Worm (Caenorhabditis elegans) whole organism, mixed stage, embryonic: ENCODE data around the gene C10B5.1.
"Not testable (repeated sequence)": the region's sequence is repeated elsewhere in the genome, so short reads cannot be mapped to it uniquely, and the experiment has no call there.

Source experiments
- M03D4.4 ChIP-seq: sonication (generic microtip); optimal IDR thresholded peaks from 2 replicates; lab custom pipeline; 2017; ENCODE audit warnings: mild to moderate bottlenecking, missing genetic modification characterization, missing compliant biosample characterization
- bed-3 ChIP-seq: fragments of 200-800 bp; sonication (Bioruptor generic); optimal IDR thresholded peaks from 3 replicates; lab custom pipeline; 2018; ENCODE audit warnings: mild to moderate bottlenecking, missing genetic modification characterization, moderate library complexity, missing compliant biosample characterization
- blmp-1 ChIP-seq: fragments of 150-350 bp; optimal IDR thresholded peaks from 2 replicates; lab custom pipeline; 2014; ENCODE audit warnings: missing biosample characterization, missing genetic modification characterization
- ceh-39 ChIP-seq: fragments of 150-350 bp; optimal IDR thresholded peaks from 2 replicates; lab custom pipeline; 2014; ENCODE audit warnings: missing biosample characterization, missing genetic modification characterization
- ceh-83 ChIP-seq: fragments of 200-800 bp; sonication (Bioruptor generic); optimal IDR thresholded peaks from 2 replicates; lab custom pipeline; 2018; ENCODE audit warnings: mild to moderate bottlenecking, missing genetic modification characterization, missing compliant biosample characterization
- ces-1 ChIP-seq: fragments of 150-350 bp; optimal IDR thresholded peaks from 2 replicates; lab custom pipeline; 2014; ENCODE audit warnings: missing biosample characterization, missing genetic modification reagents, missing genetic modification characterization
- cnd-1 ChIP-seq: fragments of 200-800 bp; sonication (Bioruptor generic); optimal IDR thresholded peaks from 2 replicates; lab custom pipeline; 2018; ENCODE audit warnings: mild to moderate bottlenecking, missing genetic modification characterization, missing compliant biosample characterization
- elt-1 ChIP-seq: sonication (generic microtip); optimal IDR thresholded peaks from 2 replicates; lab custom pipeline; 2017; ENCODE audit warnings: missing genetic modification characterization, mild to moderate bottlenecking, missing compliant biosample characterization, antibody characterized with exemption, moderate library complexity, borderline replicate concordance; ENCODE audit not compliant: insufficient read depth
- elt-3 ChIP-seq: fragments of 150-350 bp; optimal IDR thresholded peaks from 2 replicates; lab custom pipeline; 2014; ENCODE audit warnings: missing biosample characterization, missing genetic modification characterization
- flh-1 ChIP-seq: fragments of 200-800 bp; sonication (Bioruptor generic); optimal IDR thresholded peaks from 2 replicates; lab custom pipeline; 2018; ENCODE audit warnings: mild to moderate bottlenecking, missing genetic modification characterization, moderate library complexity, missing compliant biosample characterization
- ham-2 ChIP-seq: fragments of 200-800 bp; sonication (Bioruptor generic); optimal IDR thresholded peaks from 2 replicates; lab custom pipeline; 2018; ENCODE audit warnings: mild to moderate bottlenecking, missing genetic modification characterization, missing compliant biosample characterization
- hlh-1 ChIP-seq: fragments of 150-350 bp; optimal IDR thresholded peaks from 2 replicates; lab custom pipeline; 2014; ENCODE audit warnings: missing biosample characterization, missing genetic modification reagents, missing genetic modification characterization
- lin-13 ChIP-seq: fragments of 150-350 bp; optimal IDR thresholded peaks from 2 replicates; lab custom pipeline; 2014; ENCODE audit warnings: missing biosample characterization, missing genetic modification characterization
- lsy-2 ChIP-seq: fragments of 150-350 bp; optimal IDR thresholded peaks from 2 replicates; lab custom pipeline; 2014; ENCODE audit warnings: missing biosample characterization, missing genetic modification characterization
- mab-5 ChIP-seq: fragments of 150-350 bp; optimal IDR thresholded peaks from 2 replicates; lab custom pipeline; 2014; ENCODE audit warnings: missing biosample characterization, missing genetic modification characterization
- mep-1 ChIP-seq: fragments of 150-350 bp; optimal IDR thresholded peaks from 2 replicates; lab custom pipeline; 2017; ENCODE audit warnings: missing biosample characterization, missing genetic modification reagents, missing genetic modification characterization, inconsistent platforms
- nhr-12 ChIP-seq: fragments of 150-350 bp; optimal IDR thresholded peaks from 2 replicates; lab custom pipeline; 2014; ENCODE audit warnings: missing biosample characterization, missing genetic modification characterization
- nhr-2 ChIP-seq: fragments of 150-350 bp; optimal IDR thresholded peaks from 2 replicates; lab custom pipeline; 2014; ENCODE audit warnings: missing biosample characterization, missing genetic modification characterization
- nhr-237 ChIP-seq: fragments of 150-350 bp; optimal IDR thresholded peaks from 2 replicates; lab custom pipeline; 2014; ENCODE audit warnings: missing biosample characterization, missing genetic modification characterization
- nhr-28 ChIP-seq: fragments of 150-350 bp; optimal IDR thresholded peaks from 2 replicates; lab custom pipeline; 2014; ENCODE audit warnings: missing biosample characterization, missing genetic modification characterization
- nhr-76 ChIP-seq: sonication (generic microtip); optimal IDR thresholded peaks from 2 replicates; lab custom pipeline; 2017; ENCODE audit warnings: missing biosample characterization, missing genetic modification characterization
- snpc-4 ChIP-seq: fragments of 150-350 bp; optimal IDR thresholded peaks from 2 replicates; lab custom pipeline; 2014; ENCODE audit warnings: missing biosample characterization, missing genetic modification characterization
- tbx-8 ChIP-seq: fragments of 200-800 bp; sonication (Bioruptor generic); optimal IDR thresholded peaks from 2 replicates; lab custom pipeline; 2018; ENCODE audit warnings: mild to moderate bottlenecking, missing genetic modification characterization, moderate library complexity, missing compliant biosample characterization
- unc-120 ChIP-seq: sonication (generic microtip); optimal IDR thresholded peaks from 2 replicates; lab custom pipeline; 2017; ENCODE audit warnings: missing genetic modification characterization, missing compliant biosample characterization; ENCODE audit not compliant: poor library complexity, severe bottlenecking
- unc-39 ChIP-seq: fragments of 150-350 bp; optimal IDR thresholded peaks from 2 replicates; lab custom pipeline; 2014; ENCODE audit warnings: missing biosample characterization, missing genetic modification characterization
- unc-62 ChIP-seq: fragments of 150-350 bp; optimal IDR thresholded peaks from 2 replicates; lab custom pipeline; 2014; ENCODE audit warnings: missing biosample characterization, missing genetic modification reagents, missing genetic modification characterization
- zip-8 ChIP-seq: fragments of 150-350 bp; optimal IDR thresholded peaks from 2 replicates; lab custom pipeline; 2014; ENCODE audit warnings: missing biosample characterization, missing genetic modification characterization

The C10B5.1 gene

ce11 chrV:8569841-8570361, 11.2 kb upstream of the C10B5.1 start, which contains the start of the genes F25G6.9 and symk-1:
F25G6.9 (minus strand) TSS chrV:8570000.
symk-1 (plus strand) TSS chrV:8570311.
- TF ChIP-seq hlh-1 (no peak), lsy-2 (tag; lab: Kevin White, UChicago) (peak; percentile 35), lin-13 (tag; lab: Kevin White, UChicago) (peak; percentile 45)

ce11 chrV:8574762-8575161, 6.3 kb upstream of the C10B5.1 start, which contains the start of gene F25G6.1:
F25G6.1 (plus strand) TSS chrV:8575062.
- not testable (repeated sequence) for TF ChIP-seq hlh-1; lin-13 (tag; lab: Kevin White, UChicago); ham-2

ce11 chrV:8586472-8586871, 5.4 kb downstream of the C10B5.1 start:
- TF ChIP-seq tbx-8, result no peak
- TF ChIP-seq mab-5 (tag; lab: Kevin White, UChicago), result no peak
- TF ChIP-seq unc-120, result no peak
- no peak for TF ChIP-seq ham-2
- TF ChIP-seq nhr-237, result no peak

DNA sequence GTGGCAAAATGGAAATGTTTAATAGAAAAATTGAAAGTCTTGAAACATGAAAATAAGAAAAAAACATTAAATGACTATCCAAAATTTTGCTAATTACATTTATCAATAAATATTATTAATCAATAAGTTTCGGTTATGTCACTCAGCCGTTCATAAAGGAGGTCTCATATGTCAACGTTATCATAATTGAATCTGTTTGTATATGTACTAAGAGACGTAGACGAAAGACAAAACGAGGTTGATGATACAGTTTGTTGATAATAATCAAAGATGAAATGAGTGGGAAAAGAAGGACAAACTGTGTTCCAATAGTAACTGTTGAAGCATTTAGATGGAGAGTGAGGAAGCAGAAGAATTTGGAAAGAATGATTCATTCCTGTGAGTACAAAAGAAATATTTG, 5.9 kb downstream of the C10B5.1 start:
- TF ChIP-seq ham-2 (no peak), elt-3 (tag; lab: Kevin White, UChicago) (peak; percentile 51), ceh-83 (GFP tag; lab: Kevin White, UChicago) (no peak), nhr-28 (no peak)

DNA sequence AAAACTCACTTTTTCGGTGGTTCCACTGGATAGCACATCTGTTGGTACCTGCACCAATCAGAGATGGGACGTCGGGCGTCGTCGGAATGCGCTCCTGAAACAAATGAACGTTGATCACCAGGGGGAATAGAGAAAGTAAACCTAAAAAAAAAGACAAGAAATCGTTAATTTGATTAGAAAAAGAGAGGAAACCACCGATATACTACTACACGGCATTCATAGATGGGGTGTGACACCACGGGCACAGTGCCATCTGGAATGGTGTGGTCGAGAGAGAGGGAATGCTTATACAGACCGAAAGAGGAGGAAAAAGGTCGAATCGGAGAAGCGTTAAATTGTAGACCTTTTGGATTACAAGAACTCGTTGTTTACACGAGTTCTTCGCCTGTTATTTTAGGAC, 7.0 kb downstream of the C10B5.1 start, which contains the start of gene C10B5.3:
Gene C10B5.3 (minus strand): TSS at position 101 of the 400 bp plus-strand sequence.
- TF ChIP-seq unc-39 (tag; lab: Kevin White, UChicago) (no peak), nhr-2 (tag; lab: Kevin White, UChicago) (no peak), hlh-1 (no peak), snpc-4 (tag; lab: Kevin White, UChicago) (no peak), tbx-8 (no peak), nhr-28 (no peak), M03D4.4 (tag; lab: Kevin White, UChicago) (no peak), nhr-12 (no peak), cnd-1 (tag; lab: Kevin White, UChicago) (no peak), zip-8 (no peak), flh-1 (GFP tag; lab: Kevin White, UChicago) (no peak), elt-1 (no peak), bed-3 (GFP tag; lab: Kevin White, UChicago) (no peak)

ce11 chrV:8592691-8593307, 11.7 kb downstream of the C10B5.1 start:
- TF ChIP-seq ceh-83 (GFP tag; lab: Kevin White, UChicago) (no peak), blmp-1 (tag; lab: Kevin White, UChicago) (no peak), ham-2 (no peak), lin-13 (tag; lab: Kevin White, UChicago) (no peak), nhr-237 (no peak), hlh-1 (no peak), unc-62 (peak; percentile 59), ces-1 (GFP tag; lab: Kevin White, UChicago) (peak; percentile 86), nhr-2 (tag; lab: Kevin White, UChicago) (no peak)

DNA sequence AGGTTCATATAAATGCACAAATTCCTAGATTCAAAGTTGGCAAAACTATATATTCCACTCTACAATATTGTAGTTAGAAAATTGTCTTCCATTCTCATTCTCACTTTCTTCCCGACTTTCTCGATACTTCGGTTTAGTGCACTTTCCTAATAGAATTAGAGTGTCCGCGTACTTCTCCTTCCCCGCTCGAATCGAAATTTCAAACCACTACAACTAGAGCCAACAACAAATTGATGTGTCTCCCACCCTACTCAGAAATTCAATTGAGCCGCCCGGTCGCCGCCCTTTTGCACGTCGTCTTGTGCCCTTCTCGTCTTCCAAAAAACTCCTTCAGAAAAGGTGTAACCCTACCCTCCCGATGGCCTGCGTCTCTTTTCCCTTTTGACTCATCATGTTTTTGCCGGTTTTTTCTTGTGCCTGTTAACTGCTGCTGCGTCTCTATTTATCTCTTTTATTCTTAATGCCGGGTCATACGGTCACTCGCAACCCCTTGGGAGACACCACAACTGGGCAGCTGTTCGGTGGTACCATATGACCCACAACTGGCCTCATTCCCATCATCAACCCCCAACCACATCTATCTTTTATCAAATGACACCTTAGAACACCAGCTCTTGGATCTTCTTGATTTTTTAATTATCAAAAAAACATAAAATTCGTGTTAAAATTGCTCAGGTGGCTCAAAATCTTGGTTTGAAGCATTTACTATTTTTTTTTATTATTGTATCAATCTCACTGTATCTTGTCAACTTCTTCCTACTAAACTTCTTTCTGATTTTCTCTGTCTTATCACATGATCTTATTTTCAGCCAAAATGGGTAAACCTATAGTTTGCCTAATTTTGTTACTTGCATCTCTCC, 13.3 kb downstream of the C10B5.1 start, which contains the start of gene tag-196:
Gene tag-196 (plus strand): TSS at position 810 of the 860 bp plus-strand sequence.
- no peak for TF ChIP-seq mep-1 (tag; lab: Kevin White, UChicago)
- no peak for TF ChIP-seq nhr-237
- no peak for TF ChIP-seq nhr-76
- TF ChIP-seq ceh-39, result no peak
- peak; percentile 20 for TF ChIP-seq unc-120
- peak; percentile 11 for TF ChIP-seq nhr-2 (tag; lab: Kevin White, UChicago)
- TF ChIP-seq lsy-2 (tag; lab: Kevin White, UChicago), result no peak
- peak; percentile 95 for TF ChIP-seq ces-1 (GFP tag; lab: Kevin White, UChicago)
- TF ChIP-seq unc-62, result peak; percentile 11
- peak; percentile 94 for TF ChIP-seq hlh-1
- TF ChIP-seq cnd-1 (tag; lab: Kevin White, UChicago), result peak; percentile 10
- TF ChIP-seq M03D4.4 (tag; lab: Kevin White, UChicago), result no peak
- TF ChIP-seq ceh-83 (GFP tag; lab: Kevin White, UChicago), result no peak
- TF ChIP-seq, all 35 proteins: peak for 6
